Fruit fly (Drosophila melanogaster) whole organism, prepupa: ENCODE data around the gene CG32982.

Source experiments
- Blimp-1 ChIP-seq: fragments of 200-800 bp; sonication (Bioruptor generic); optimal IDR thresholded peaks from 3 replicates; lab custom pipeline; 2017; ENCODE audit warnings: missing biosample characterization, missing genetic modification characterization, mild to moderate bottlenecking, moderate library complexity, missing genetic modification reagents
- CG10669 ChIP-seq: fragments of 200-800 bp; sonication (Bioruptor generic); optimal IDR thresholded peaks from 3 replicates; lab custom pipeline; 2018; ENCODE audit warnings: missing biosample characterization, mild to moderate bottlenecking, missing genetic modification characterization, moderate library complexity
- CG11294 ChIP-seq: fragments of 200-800 bp; sonication (Bioruptor generic); IDR thresholded peaks from 2 replicates; pipeline ENCODE4 v1.3.6; 2022; ENCODE audit warnings: missing biosample characterization, missing genetic modification characterization
- CG11902 ChIP-seq: fragments of 200-800 bp; sonication (Bioruptor generic); optimal IDR thresholded peaks from 3 replicates; lab custom pipeline; 2016; ENCODE audit warnings: missing biosample characterization, missing genetic modification characterization
- CG15336 ChIP-seq: fragments of 200-800 bp; sonication (Bioruptor generic); IDR thresholded peaks from 2 replicates; pipeline ENCODE4 v1.3.6; 2022; ENCODE audit warnings: missing biosample characterization, missing genetic modification characterization
- CG1621 ChIP-seq: fragments of 200-800 bp; sonication (Bioruptor generic); optimal IDR thresholded peaks from 3 replicates; lab custom pipeline; 2018; ENCODE audit warnings: missing biosample characterization, mild to moderate bottlenecking, missing genetic modification characterization
- CG16779 ChIP-seq: fragments of 200-800 bp; sonication (Bioruptor generic); optimal IDR thresholded peaks from 3 replicates; lab custom pipeline; 2017; ENCODE audit warnings: missing biosample characterization, mild to moderate bottlenecking, missing genetic modification characterization
- CG32006 ChIP-seq: fragments of 200-800 bp; sonication (Bioruptor generic); optimal IDR thresholded peaks from 3 replicates; lab custom pipeline; 2017; ENCODE audit warnings: missing biosample characterization, mild to moderate bottlenecking, missing genetic modification characterization
- CG34406 ChIP-seq: fragments of 200-800 bp; sonication (Bioruptor generic); optimal IDR thresholded peaks from 3 replicates; lab custom pipeline; 2016; ENCODE audit warnings: missing biosample characterization, missing genetic modification characterization
- CG4318 ChIP-seq: fragments of 200-800 bp; sonication (Bioruptor generic); optimal IDR thresholded peaks from 3 replicates; lab custom pipeline; 2017; ENCODE audit warnings: missing biosample characterization, mild to moderate bottlenecking, missing genetic modification characterization
- CG6163 ChIP-seq: fragments of 200-800 bp; sonication (Bioruptor generic); IDR thresholded peaks from 3 replicates; pipeline ENCODE4 v1.3.6; 2022; ENCODE audit warnings: missing biosample characterization, missing genetic modification characterization
- CG6276 ChIP-seq: fragments of 200-800 bp; sonication (Bioruptor generic); optimal IDR thresholded peaks from 2 replicates; lab custom pipeline; 2017; ENCODE audit warnings: missing biosample characterization, mild to moderate bottlenecking, missing genetic modification characterization
- CG6792 ChIP-seq: fragments of 200-800 bp; sonication (Bioruptor generic); optimal IDR thresholded peaks from 3 replicates; lab custom pipeline; 2016; ENCODE audit warnings: missing biosample characterization, missing genetic modification characterization
- CG6808 ChIP-seq: fragments of 200-800 bp; sonication (Bioruptor generic); optimal IDR thresholded peaks from 3 replicates; lab custom pipeline; 2017; ENCODE audit warnings: missing biosample characterization, missing genetic modification characterization, mild to moderate bottlenecking, moderate library complexity, missing genetic modification reagents
- CG6854 ChIP-seq: fragments of 200-800 bp; sonication (Bioruptor generic); optimal IDR thresholded peaks from 2 replicates; lab custom pipeline; 2017; ENCODE audit warnings: missing biosample characterization, mild to moderate bottlenecking, missing genetic modification characterization
- CG8119 ChIP-seq: fragments of 200-800 bp; sonication (Bioruptor generic); IDR thresholded peaks from 3 replicates; pipeline ENCODE4 v1.3.6; 2022; ENCODE audit warnings: missing biosample characterization, missing genetic modification characterization
- CG8632 ChIP-seq: fragments of 200-800 bp; sonication (Bioruptor generic); optimal IDR thresholded peaks from 3 replicates; lab custom pipeline; 2016; ENCODE audit warnings: missing biosample characterization, missing genetic modification characterization
- CG9139 ChIP-seq: fragments of 200-800 bp; sonication (Bioruptor generic); optimal IDR thresholded peaks from 3 replicates; lab custom pipeline; 2017; ENCODE audit warnings: missing biosample characterization, mild to moderate bottlenecking, missing genetic modification characterization
- Eip75B ChIP-seq: fragments of 200-800 bp; sonication (Bioruptor generic); optimal IDR thresholded peaks from 3 replicates; lab custom pipeline; 2016; ENCODE audit warnings: missing biosample characterization, missing genetic modification characterization
- Eip78C ChIP-seq: fragments of 200-800 bp; sonication (Bioruptor generic); peaks from one replicate; lab custom pipeline; 2016; ENCODE audit warnings: missing biosample characterization, missing genetic modification characterization
- Eip93F ChIP-seq: fragments of 200-800 bp; sonication (Bioruptor generic); optimal IDR thresholded peaks from 2 replicates; lab custom pipeline; 2016; ENCODE audit warnings: missing biosample characterization, mild to moderate bottlenecking, missing genetic modification characterization
- Ets21C ChIP-seq: fragments of 200-800 bp; sonication (Bioruptor generic); optimal IDR thresholded peaks from 3 replicates; lab custom pipeline; 2016; ENCODE audit warnings: missing biosample characterization, missing genetic modification characterization
- Ets96B ChIP-seq: fragments of 200-800 bp; optimal IDR thresholded peaks from 2 replicates; lab custom pipeline; 2019; ENCODE audit warnings: missing biosample characterization, mild to moderate bottlenecking, missing genetic modification characterization, moderate library complexity
- Gug ChIP-seq: fragments of 200-800 bp; sonication (Bioruptor generic); IDR thresholded peaks from 2 replicates; pipeline ENCODE4 v1.3.6; 2022; ENCODE audit warnings: missing biosample characterization, missing genetic modification characterization
- Hr38 ChIP-seq: sonication (Bioruptor generic); optimal IDR thresholded peaks from 2 replicates; lab custom pipeline; 2016; ENCODE audit warnings: missing biosample characterization, missing genetic modification characterization
- Hr39 ChIP-seq: fragments of 200-800 bp; sonication (Bioruptor generic); optimal IDR thresholded peaks from 2 replicates; lab custom pipeline; 2016; ENCODE audit warnings: missing biosample characterization, missing genetic modification characterization
- Hr4 ChIP-seq: fragments of 200-800 bp; sonication (Bioruptor generic); optimal IDR thresholded peaks from 3 replicates; lab custom pipeline; 2016; ENCODE audit warnings: missing biosample characterization, missing genetic modification characterization
- Lpt ChIP-seq: fragments of 200-800 bp; sonication (Bioruptor generic); optimal IDR thresholded peaks from 3 replicates; lab custom pipeline; 2016; ENCODE audit warnings: missing biosample characterization, missing genetic modification characterization
- Met ChIP-seq: fragments of 200-800 bp; sonication (Bioruptor generic); optimal IDR thresholded peaks from 3 replicates; lab custom pipeline; 2016; ENCODE audit warnings: missing biosample characterization, missing genetic modification characterization
- OdsH ChIP-seq: fragments of 200-800 bp; sonication (Bioruptor generic); optimal IDR thresholded peaks from 3 replicates; lab custom pipeline; 2016; ENCODE audit warnings: missing biosample characterization, missing genetic modification characterization
- Smox ChIP-seq: fragments of 200-800 bp; sonication (Bioruptor generic); optimal IDR thresholded peaks from 3 replicates; lab custom pipeline; 2016; ENCODE audit warnings: missing biosample characterization, missing genetic modification characterization
- Sox15 ChIP-seq: fragments of 200-800 bp; sonication (Bioruptor generic); optimal IDR thresholded peaks from 3 replicates; lab custom pipeline; 2016; ENCODE audit warnings: missing biosample characterization, missing genetic modification characterization
- achi ChIP-seq: fragments of 200-800 bp; sonication (Bioruptor generic); optimal IDR thresholded peaks from 3 replicates; lab custom pipeline; 2016; ENCODE audit warnings: missing biosample characterization, missing genetic modification characterization
- acj6 ChIP-seq: fragments of 200-800 bp; sonication (Bioruptor generic); optimal IDR thresholded peaks from 3 replicates; lab custom pipeline; 2016; ENCODE audit warnings: missing biosample characterization, missing genetic modification characterization
- dsx ChIP-seq: fragments of 200-800 bp; optimal IDR thresholded peaks from 3 replicates; lab custom pipeline; 2019; ENCODE audit warnings: missing biosample characterization, mild to moderate bottlenecking, missing genetic modification characterization, moderate library complexity; ENCODE audit not compliant: poor library complexity, severe bottlenecking
- esn ChIP-seq: fragments of 200-800 bp; sonication (Bioruptor generic); optimal IDR thresholded peaks from 2 replicates; lab custom pipeline; 2016; ENCODE audit warnings: missing biosample characterization, mild to moderate bottlenecking, missing genetic modification characterization, moderate library complexity
- fd59A ChIP-seq: fragments of 200-800 bp; sonication (Bioruptor generic); optimal IDR thresholded peaks from 2 replicates; lab custom pipeline; 2017; ENCODE audit warnings: missing biosample characterization, mild to moderate bottlenecking, missing genetic modification characterization, missing genetic modification reagents
- fkh ChIP-seq: fragments of 200-800 bp; sonication (Bioruptor generic); optimal IDR thresholded peaks from 3 replicates; lab custom pipeline; 2017; ENCODE audit warnings: missing biosample characterization, mild to moderate bottlenecking, missing genetic modification characterization, moderate library complexity
- lz ChIP-seq: fragments of 200-800 bp; sonication (Bioruptor generic); optimal IDR thresholded peaks from 3 replicates; lab custom pipeline; 2016; ENCODE audit warnings: missing biosample characterization, missing genetic modification characterization
- net ChIP-seq: fragments of 200-800 bp; sonication (Bioruptor generic); optimal IDR thresholded peaks from 3 replicates; lab custom pipeline; 2016; ENCODE audit warnings: missing biosample characterization, missing genetic modification characterization
- salr ChIP-seq, 2 experiments: fragments of 200-800 bp; sonication (Bioruptor generic); optimal IDR thresholded peaks; 3 replicates each; lab custom pipeline; 2016 to 2018; ENCODE audit warnings: missing biosample characterization in 2 of 2, missing genetic modification characterization in 2 of 2, mild to moderate bottlenecking in 1 of 2
- spab ChIP-seq: fragments of 200-800 bp; sonication (Bioruptor generic); optimal IDR thresholded peaks from 2 replicates; lab custom pipeline; 2017; ENCODE audit warnings: missing biosample characterization, mild to moderate bottlenecking, missing genetic modification characterization, missing genetic modification reagents
- ss ChIP-seq, 2 experiments: fragments of 200-800 bp; sonication (Bioruptor generic); optimal IDR thresholded peaks; 2 replicates in 1 of 2; 3 replicates in 1 of 2; lab custom pipeline; 2017 to 2018; ENCODE audit warnings: mild to moderate bottlenecking in 2 of 2, missing biosample characterization in 2 of 2, missing genetic modification characterization in 2 of 2, moderate library complexity in 1 of 2
- svp ChIP-seq: fragments of 200-800 bp; sonication (Bioruptor generic); peaks from one replicate; lab custom pipeline; 2016; ENCODE audit warnings: missing biosample characterization, missing genetic modification characterization
- topi ChIP-seq: fragments of 200-800 bp; sonication (Bioruptor generic); optimal IDR thresholded peaks from 3 replicates; lab custom pipeline; 2016; ENCODE audit warnings: missing biosample characterization, missing genetic modification characterization
- vri ChIP-seq: fragments of 200-800 bp; sonication (Bioruptor generic); optimal IDR thresholded peaks from 3 replicates; lab custom pipeline; 2016; ENCODE audit warnings: missing biosample characterization, mild to moderate bottlenecking, missing genetic modification characterization

Gene CG32982

DNA sequence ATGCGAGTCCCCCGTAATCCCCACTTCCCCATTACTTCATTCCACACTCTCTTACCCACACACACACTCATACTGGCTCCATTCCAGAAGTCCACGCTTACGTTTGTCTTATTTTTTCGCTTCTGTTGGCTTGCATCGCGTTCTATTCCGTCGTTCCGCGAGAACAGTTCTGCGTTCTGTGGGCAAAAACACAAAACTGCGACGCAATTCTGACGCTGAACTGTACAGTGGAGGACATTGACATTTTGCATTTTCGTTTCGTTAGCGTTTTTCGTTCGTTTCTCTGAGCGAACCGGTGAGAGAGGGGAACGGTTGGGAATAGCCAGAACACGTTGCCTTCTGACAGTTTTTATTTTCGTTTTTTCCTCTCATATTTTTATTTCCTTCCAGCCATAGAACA, 77.9 kb downstream of the CG32982 start (continued):
- TF ChIP-seq CG10669 = no peak
- TF ChIP-seq spab (GFP tag; lab: Kevin White, UChicago) = peak; percentile 14
- peak; percentile 45 for TF ChIP-seq Ets96B (tag; lab: Kevin White, UChicago)
- TF ChIP-seq fkh (GFP tag; lab: Kevin White, UChicago) = peak; percentile 25
- TF ChIP-seq CG32006 (GFP tag; lab: Kevin White, UChicago) = peak; percentile 3
- no peak for TF ChIP-seq Smox (GFP tag; lab: Kevin White, UChicago)
- no peak for TF ChIP-seq achi (GFP tag; lab: Kevin White, UChicago)
- no peak for TF ChIP-seq CG6792 (GFP tag; lab: Kevin White, UChicago)
- no peak for TF ChIP-seq Hr38 (GFP tag; lab: Kevin White, UChicago)
- no peak for TF ChIP-seq Blimp-1 (GFP tag; lab: Kevin White, UChicago)
- peak; percentile 71 for TF ChIP-seq CG15336 (GFP tag; lab: Robert Waterston, UW)
- peak; percentile 66 for TF ChIP-seq CG9139
- TF ChIP-seq lz = no peak
- no peak for TF ChIP-seq Ets21C (GFP tag; lab: Kevin White, UChicago)
- TF ChIP-seq Hr39 = no peak
- TF ChIP-seq CG1621 = peak; percentile 68
- no peak for TF ChIP-seq Sox15 (GFP tag; lab: Kevin White, UChicago)
- TF ChIP-seq topi (GFP tag; lab: Kevin White, UChicago) = peak; percentile 12
- peak; percentile 71 for TF ChIP-seq CG6808
- no peak for TF ChIP-seq acj6 (GFP tag; lab: Kevin White, UChicago)
- no peak for TF ChIP-seq CG11902 (GFP tag; lab: Kevin White, UChicago)
- TF ChIP-seq CG6163 (GFP tag; lab: Robert Waterston, UW) = peak; percentile 86
- TF ChIP-seq CG34406 (GFP tag; lab: Kevin White, UChicago) = no peak
- no peak for TF ChIP-seq CG4318 (GFP tag; lab: Kevin White, UChicago)
- no peak for TF ChIP-seq fd59A (GFP tag; lab: Kevin White, UChicago)
- peak in 1 of 2 experiments; percentile 13 for TF ChIP-seq salr (GFP tag; optimal IDR thresholded peaks at IDR 0.05; lab: Kevin White, UChicago)
- peak; percentile 88 for TF ChIP-seq Eip93F (GFP tag; lab: Kevin White, UChicago)
- peak; percentile 41 for TF ChIP-seq net (GFP tag; lab: Kevin White, UChicago)
- no peak for TF ChIP-seq Hr4 (GFP tag; lab: Kevin White, UChicago)
- peak; percentile 69 for TF ChIP-seq Lpt (GFP tag; lab: Kevin White, UChicago)
- TF ChIP-seq CG11294 = no peak
- peak; percentile 28 for TF ChIP-seq Met (GFP tag; lab: Kevin White, UChicago)
- no peak for TF ChIP-seq CG8632 (GFP tag; lab: Kevin White, UChicago)

DNA sequence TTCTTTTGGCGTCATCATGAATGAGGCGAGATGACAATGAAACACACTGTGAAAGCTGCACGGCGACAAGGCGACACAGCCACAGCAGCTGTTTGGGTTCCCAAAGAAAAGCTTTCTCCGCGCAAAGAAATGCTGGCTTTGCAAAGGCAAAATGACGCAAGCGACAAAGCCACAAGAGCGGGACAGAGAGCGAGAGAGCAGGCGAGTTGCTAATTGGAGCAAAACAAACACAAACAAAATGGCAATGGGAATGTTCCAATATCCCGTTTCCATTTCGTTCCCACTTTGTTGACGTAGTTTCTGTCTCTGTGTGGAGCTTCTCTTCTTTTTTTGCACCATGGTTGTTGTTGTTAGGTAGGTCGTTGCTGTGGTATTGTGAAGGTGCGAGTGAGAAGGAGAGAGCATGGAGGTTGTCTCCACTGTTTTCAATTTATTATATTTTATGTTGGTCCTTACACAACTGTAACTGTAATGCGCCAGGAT, 79.6 kb downstream of the CG32982 start:
- TF ChIP-seq vri (peak; percentile 86), CG6792 (GFP tag; lab: Kevin White, UChicago) (no peak), CG8119 (peak; percentile 83), ss (GFP tag; optimal IDR thresholded peaks at IDR 0.05; lab: Kevin White, UChicago) (peak; percentile 78 to 82), CG6163 (GFP tag; lab: Robert Waterston, UW) (peak; percentile 93), CG6276 (GFP tag; lab: Kevin White, UChicago) (peak; percentile 78), dsx (GFP tag; lab: Kevin White, UChicago) (peak; percentile 81), Hr4 (GFP tag; lab: Kevin White, UChicago) (no peak), CG9139 (peak; percentile 60), Gug (peak; percentile 25; the same call in 1 of the 2 replicates), Met (GFP tag; lab: Kevin White, UChicago) (peak; percentile 35), CG1621 (peak; percentile 59), Eip93F (GFP tag; lab: Kevin White, UChicago) (peak; percentile 99), CG4318 (GFP tag; lab: Kevin White, UChicago) (no peak), svp (GFP tag; lab: Kevin White, UChicago) (peak; percentile 76), CG11294 (peak; percentile 57; the same call in 1 of the 2 replicates), acj6 (GFP tag; lab: Kevin White, UChicago) (peak; percentile 14), topi (GFP tag; lab: Kevin White, UChicago) (peak; percentile 60), CG32006 (GFP tag; lab: Kevin White, UChicago) (peak; percentile 39), CG6854 (peak; percentile 86), esn (peak; percentile 43), OdsH (no peak), Ets96B (tag; lab: Kevin White, UChicago) (peak; percentile 64), salr (GFP tag; optimal IDR thresholded peaks at IDR 0.05; lab: Kevin White, UChicago) (peak; percentile 13 to 33), fd59A (GFP tag; lab: Kevin White, UChicago) (peak; percentile 18), CG10669 (peak; percentile 18), lz (no peak), Eip78C (peak; percentile 83), Eip75B (peak; percentile 75), CG6808 (peak; percentile 72), CG16779 (tag; lab: Kevin White, UChicago) (peak; percentile 81), net (GFP tag; lab: Kevin White, UChicago) (peak; percentile 74), fkh (GFP tag; lab: Kevin White, UChicago) (peak; percentile 92)
